Fruit fly (Drosophila melanogaster): Measurements from ENCODE around the gene GV1.

The GV1 gene

dm6 chr3L:1856467-1857350 lies 46.3 kb downstream of the GV1 start, which contains the start of gene CG12024 (continued):
- peak; percentile 66; the same call in 1 of the 2 replicates for TF ChIP-seq CG14014 (GFP tag; IDR thresholded peaks at IDR 0.05)
- peak; percentile 40 for TF ChIP-seq CG18764 (GFP tag; optimal IDR thresholded peaks at IDR 0.05)
- peak; percentile 75 for TF ChIP-seq lab (GFP tag; optimal IDR thresholded peaks at IDR 0.05)
- peak; percentile 10 for TF ChIP-seq CG10462 (GFP tag; optimal IDR thresholded peaks at IDR 0.05)
- peak; percentile 77 for TF ChIP-seq CG33213 (GFP tag; optimal IDR thresholded peaks at IDR 0.05)
- no peak; the same call in 2 of the 3 replicates for TF ChIP-seq B-H1 (GFP tag; IDR thresholded peaks at IDR 0.05)
- TF ChIP-seq CG11085 (GFP tag; IDR thresholded peaks at IDR 0.05) = peak; percentile 32; the same call in 1 of the 2 replicates
- peak; percentile 26 for TF ChIP-seq en (GFP tag; optimal IDR thresholded peaks at IDR 0.05)
- TF ChIP-seq Abd-B (GFP tag; optimal IDR thresholded peaks at IDR 0.05) = peak; percentile 89
- TF ChIP-seq CG7357 (GFP tag; IDR thresholded peaks at IDR 0.05) = peak; percentile 99
- TF ChIP-seq zen2 (GFP tag; IDR thresholded peaks at IDR 0.05; ENCODE audit: partially characterized antibody) = no peak
- no peak for TF ChIP-seq CG34376 (GFP tag; optimal IDR thresholded peaks at IDR 0.05)
- TF ChIP-seq Lhr (GFP tag; optimal IDR thresholded peaks at IDR 0.05) = peak; percentile 80
- TF ChIP-seq CG34422 (GFP tag; IDR thresholded peaks at IDR 0.05) = peak; percentile 64; the same call in 2 of the 3 replicates
- TF ChIP-seq Dbx (GFP tag; IDR thresholded peaks at IDR 0.05) = peak; percentile 72; the same call in 2 of the 3 replicates
- peak; percentile 71 for TF ChIP-seq Sry-δ (GFP tag; optimal IDR thresholded peaks at IDR 0.05)
- peak; percentile 92 for TF ChIP-seq CG17802 (tag; optimal IDR thresholded peaks at IDR 0.05)
- TF ChIP-seq Dp (GFP tag; optimal IDR thresholded peaks at IDR 0.05) = peak; percentile 91
- peak; percentile 55; the same call in 1 of the 2 replicates for TF ChIP-seq Atf6 (GFP tag; IDR thresholded peaks at IDR 0.05)
- TF ChIP-seq jing (GFP tag; optimal IDR thresholded peaks at IDR 0.05) = peak; percentile 43
- peak; percentile 35 for TF ChIP-seq caup (GFP tag; optimal IDR thresholded peaks at IDR 0.05; ENCODE audit: severe bottlenecking)
- no peak for TF ChIP-seq corto (GFP tag; optimal IDR thresholded peaks at IDR 0.05)
- TF ChIP-seq klu (GFP tag; IDR thresholded peaks at IDR 0.05) = peak; percentile 66; the same call in 1 of the 2 replicates
- peak; percentile 13; the same call in 1 of the 3 replicates for TF ChIP-seq croc (GFP tag; conservative IDR thresholded peaks at IDR 0.05)
- peak; percentile 21 for TF ChIP-seq CG31388 (GFP tag; optimal IDR thresholded peaks at IDR 0.05)
- TF ChIP-seq CG6254 (GFP tag; optimal IDR thresholded peaks at IDR 0.05) = peak; percentile 97
- peak; percentile 91 for TF ChIP-seq MESR4 (GFP tag; optimal IDR thresholded peaks at IDR 0.05)
- TF ChIP-seq cwo (GFP tag; optimal IDR thresholded peaks at IDR 0.05) = peak; percentile 96
- TF ChIP-seq Ada2b (GFP tag; IDR thresholded peaks at IDR 0.05) = peak; percentile 55
- TF ChIP-seq CG3281 (GFP tag; optimal IDR thresholded peaks at IDR 0.05) = peak; percentile 62
- no peak for TF ChIP-seq Gsc (GFP tag; IDR thresholded peaks at IDR 0.05)
- peak; percentile 85 for TF ChIP-seq CG30403 (GFP tag; optimal IDR thresholded peaks at IDR 0.05)
- TF ChIP-seq CG12391 (tag; optimal IDR thresholded peaks at IDR 0.05) = peak; percentile 85
- peak; percentile 90 for TF ChIP-seq sug (tag; optimal IDR thresholded peaks at IDR 0.05)
- TF ChIP-seq fd3F (GFP tag; optimal IDR thresholded peaks at IDR 0.05) = peak; percentile 75
- TF ChIP-seq CG11247 (GFP tag; IDR thresholded peaks at IDR 0.05) = peak; percentile 8; the same call in 1 of the 2 replicates
- peak; percentile 70 for TF ChIP-seq Ssrp (tag; optimal IDR thresholded peaks at IDR 0.05)
- TF ChIP-seq Hr3 (GFP tag; optimal IDR thresholded peaks at IDR 0.05) = peak; percentile 78
- TF ChIP-seq Antp (GFP tag; optimal IDR thresholded peaks at IDR 0.05) = peak; percentile 77
- TF ChIP-seq MTF-1 (GFP tag; optimal IDR thresholded peaks at IDR 0.05; ENCODE audit: borderline replicate concordance) = no peak
- TF ChIP-seq Adf1 (GFP tag; IDR thresholded peaks at IDR 0.05) = no peak
- no peak for TF ChIP-seq nerfin-2 (GFP tag; IDR thresholded peaks at IDR 0.05; ENCODE audit: partially characterized antibody)
- TF ChIP-seq org-1 (GFP tag; optimal IDR thresholded peaks at IDR 0.05) = no peak
- peak; percentile 78 for TF ChIP-seq Bdp1 (GFP tag; optimal IDR thresholded peaks at IDR 0.05)
- TF ChIP-seq tap (tag; optimal IDR thresholded peaks at IDR 0.05) = peak; percentile 40
- TF ChIP-seq CG11504 (tag; optimal IDR thresholded peaks at IDR 0.05) = peak; percentile 82
- TF ChIP-seq CG10147 (GFP tag; optimal IDR thresholded peaks at IDR 0.05) = peak; percentile 71
